Worm (Caenorhabditis elegans): ENCODE measurements around the gene rps-24.

DNA sequence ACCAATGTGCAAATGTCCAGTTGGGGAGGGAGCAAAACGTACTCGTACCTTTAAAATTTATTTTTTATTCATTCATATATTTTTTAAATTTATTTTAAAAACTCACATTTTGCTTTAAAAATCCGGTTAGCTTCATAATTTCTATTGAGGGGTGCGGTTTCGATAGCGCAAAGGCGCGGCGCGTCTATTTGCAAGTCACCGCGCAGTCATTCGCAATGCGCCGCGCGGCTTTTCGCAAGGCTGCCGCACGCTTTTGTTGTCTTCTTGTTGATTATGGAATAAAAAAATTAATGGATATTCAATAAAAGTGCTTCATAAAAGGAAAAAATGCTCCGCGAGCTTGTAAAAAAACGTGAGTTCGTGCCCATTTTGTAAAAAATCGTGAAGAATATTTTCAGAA is 4.6 kb downstream of the rps-24 start, which contains the start of the genes ears-2 and uncp-18:
- TF ChIP-seq unc-62 (GFP tag; optimal IDR thresholded peaks at IDR 0.05) = no peak
- TF ChIP-seq fos-1 (tag; optimal IDR thresholded peaks at IDR 0.05) = peak; percentile 63
- peak; percentile 78 for TF ChIP-seq fkh-10 (GFP tag; optimal IDR thresholded peaks at IDR 0.05)
- peak; percentile 90 for TF ChIP-seq sox-4 (tag; optimal IDR thresholded peaks at IDR 0.05)
- no peak for TF ChIP-seq ces-1 (GFP tag; optimal IDR thresholded peaks at IDR 0.05)
- peak; percentile 67 for TF ChIP-seq jun-1 (tag; optimal IDR thresholded peaks at IDR 0.05)
